Fruit fly (Drosophila melanogaster) whole organism, embryonic: ENCODE data around the gene Cad89D.

ENCODE experiments used
- B-H2 ChIP-seq: fragments of 200-800 bp; sonication (Bioruptor generic); optimal IDR thresholded peaks from 2 replicates; lab custom pipeline; 2018; ENCODE audit warnings: missing biosample characterization, mild to moderate bottlenecking, missing genetic modification characterization
- CG11247 ChIP-seq: fragments of 200-800 bp; sonication (Bioruptor generic); IDR thresholded peaks from 2 replicates; pipeline ENCODE4 v1.3.6; 2022; ENCODE audit warnings: missing biosample characterization, missing genetic modification characterization
- CG12659 ChIP-seq: fragments of 200-800 bp; sonication (Bioruptor generic); optimal IDR thresholded peaks from 3 replicates; lab custom pipeline; 2017; ENCODE audit warnings: mild to moderate bottlenecking, missing biosample characterization, missing genetic modification reagents, missing genetic modification characterization
- CG15269 ChIP-seq: fragments of 200-800 bp; sonication (Bioruptor generic); optimal IDR thresholded peaks from 2 replicates; lab custom pipeline; 2018; ENCODE audit warnings: missing biosample characterization, mild to moderate bottlenecking, missing genetic modification characterization, moderate library complexity
- CG15479 ChIP-seq: fragments of 200-800 bp; sonication (Bioruptor generic); optimal IDR thresholded peaks from 3 replicates; lab custom pipeline; 2019; ENCODE audit warnings: missing biosample characterization, mild to moderate bottlenecking, missing genetic modification characterization, moderate library complexity
- CG17328 ChIP-seq: fragments of 200-800 bp; sonication (Bioruptor generic); IDR thresholded peaks from 2 replicates; pipeline ENCODE4 v1.3.6; 2022; ENCODE audit warnings: missing biosample characterization, missing genetic modification characterization
- CG17385 ChIP-seq: fragments of 200-800 bp; sonication (Bioruptor generic); optimal IDR thresholded peaks from 3 replicates; lab custom pipeline; 2018; ENCODE audit warnings: missing biosample characterization, mild to moderate bottlenecking, missing genetic modification characterization
- CG2202 ChIP-seq: fragments of 200-800 bp; sonication (Bioruptor generic); optimal IDR thresholded peaks from 2 replicates; lab custom pipeline; 2018; ENCODE audit warnings: missing biosample characterization, mild to moderate bottlenecking, missing genetic modification characterization
- CG2889 ChIP-seq: fragments of 200-800 bp; sonication (Bioruptor generic); IDR thresholded peaks from 3 replicates; pipeline ENCODE4 v1.3.6; 2022; ENCODE audit warnings: missing biosample characterization, missing genetic modification characterization
- CG3065 ChIP-seq: fragments of 200-800 bp; sonication (Bioruptor generic); optimal IDR thresholded peaks from 2 replicates; lab custom pipeline; 2016; ENCODE audit warnings: missing biosample characterization, missing genetic modification characterization
- CG3163 ChIP-seq: fragments of 200-800 bp; sonication (Bioruptor generic); optimal IDR thresholded peaks from 3 replicates; lab custom pipeline; 2016; ENCODE audit warnings: missing biosample characterization, missing genetic modification characterization
- CG4360 ChIP-seq: fragments of 200-800 bp; sonication (Bioruptor generic); IDR thresholded peaks from 2 replicates; pipeline ENCODE4 v1.3.6; 2022; ENCODE audit warnings: missing biosample characterization, missing genetic modification characterization
- CG4820 ChIP-seq: fragments of 200-800 bp; sonication (Bioruptor generic); optimal IDR thresholded peaks from 3 replicates; lab custom pipeline; 2016; ENCODE audit warnings: missing biosample characterization, missing genetic modification characterization
- CG5180 ChIP-seq: fragments of 200-800 bp; sonication (Bioruptor generic); optimal IDR thresholded peaks from 3 replicates; lab custom pipeline; 2017; ENCODE audit warnings: missing biosample characterization, missing genetic modification characterization, mild to moderate bottlenecking, moderate library complexity, missing genetic modification reagents
- CG7987 ChIP-seq: fragments of 200-800 bp; sonication (Bioruptor generic); optimal IDR thresholded peaks from 2 replicates; lab custom pipeline; 2018; ENCODE audit warnings: missing biosample characterization, mild to moderate bottlenecking, missing genetic modification characterization, moderate library complexity
- CG8388 ChIP-seq: fragments of 200-800 bp; sonication (Bioruptor generic); optimal IDR thresholded peaks from 2 replicates; lab custom pipeline; 2019; ENCODE audit warnings: missing biosample characterization, mild to moderate bottlenecking, missing genetic modification characterization, moderate library complexity
- CG9876 ChIP-seq: fragments of 200-800 bp; sonication (Bioruptor generic); optimal IDR thresholded peaks from 2 replicates; lab custom pipeline; 2016; ENCODE audit warnings: missing biosample characterization, missing genetic modification characterization
- CoRest ChIP-seq: fragments of 200-800 bp; sonication (Bioruptor generic); optimal IDR thresholded peaks from 3 replicates; lab custom pipeline; 2018; ENCODE audit warnings: missing biosample characterization, mild to moderate bottlenecking, missing genetic modification characterization, moderate library complexity
- Deaf1 ChIP-seq: fragments of 200-800 bp; optimal IDR thresholded peaks from 3 replicates; lab custom pipeline; 2019; ENCODE audit warnings: missing biosample characterization, mild to moderate bottlenecking, missing genetic modification characterization, moderate library complexity
- Elba2 ChIP-seq: fragments of 200-800 bp; sonication (Bioruptor generic); optimal IDR thresholded peaks from 3 replicates; lab custom pipeline; 2016; ENCODE audit warnings: missing biosample characterization, missing genetic modification characterization
- Gsc ChIP-seq: fragments of 200-800 bp; sonication (Bioruptor generic); IDR thresholded peaks from 2 replicates; pipeline ENCODE4 v1.3.6; 2022; ENCODE audit warnings: missing biosample characterization, missing genetic modification characterization
- Hr39 ChIP-seq: fragments of >200 bp; optimal IDR thresholded peaks from 2 replicates; lab custom pipeline; 2017
- Hr78 ChIP-seq, 2 experiments: fragments of 200-800 bp in 1 of 2; fragments of >200 bp in 1 of 2; sonication (Bioruptor generic) in 1 of 2; optimal IDR thresholded peaks; 2 replicates each; lab custom pipeline; 2017 to 2019; ENCODE audit warnings: missing biosample characterization in 2 of 2, missing genetic modification characterization in 2 of 2, mild to moderate bottlenecking in 1 of 2, moderate library complexity in 1 of 2
- Kr ChIP-seq: fragments of 200-800 bp; sonication (Bioruptor generic); optimal IDR thresholded peaks from 2 replicates; lab custom pipeline; 2017; ENCODE audit warnings: missing biosample characterization, mild to moderate bottlenecking, missing genetic modification characterization
- Med ChIP-seq: fragments of 200-800 bp; sonication (Bioruptor generic); peaks from one replicate; lab custom pipeline; 2016; ENCODE audit warnings: missing biosample characterization, missing genetic modification characterization, mild to moderate bottlenecking, inconsistent platforms, moderate library complexity
- Mrtf ChIP-seq: fragments of 200-800 bp; sonication (Bioruptor generic); IDR thresholded peaks from 3 replicates; pipeline ENCODE4 v1.3.6; 2022; ENCODE audit warnings: missing biosample characterization, missing genetic modification characterization
- NC2β ChIP-seq: fragments of 200-800 bp; sonication (Bioruptor generic); optimal IDR thresholded peaks from 2 replicates; lab custom pipeline; 2016; ENCODE audit warnings: missing biosample characterization, missing genetic modification characterization
- Ravus ChIP-seq: fragments of 200-800 bp; sonication (Bioruptor generic); IDR thresholded peaks from 2 replicates; pipeline ENCODE4 v1.3.6; 2022; ENCODE audit warnings: missing biosample characterization, missing genetic modification characterization
- Sin3A ChIP-seq: fragments of >200 bp; optimal IDR thresholded peaks from 2 replicates; lab custom pipeline; 2018
- amos ChIP-seq: fragments of 200-800 bp; sonication (Bioruptor generic); IDR thresholded peaks from 2 replicates; pipeline ENCODE4 v1.3.6; 2022; ENCODE audit warnings: missing biosample characterization, missing genetic modification characterization; ENCODE audit not compliant: partially characterized antibody
- aop ChIP-seq: fragments of 200-800 bp; sonication (Bioruptor generic); IDR thresholded peaks from 2 replicates; pipeline ENCODE4 v1.3.6; 2022; ENCODE audit warnings: missing biosample characterization, missing genetic modification characterization
- bsh ChIP-seq, 2 experiments: fragments of 200-800 bp; sonication (Bioruptor generic); optimal IDR thresholded peaks; 2 replicates each; lab custom pipeline; 2017 to 2018; ENCODE audit warnings: mild to moderate bottlenecking in 2 of 2, missing biosample characterization in 2 of 2, missing genetic modification characterization in 2 of 2, moderate library complexity in 1 of 2
- chif ChIP-seq, 2 experiments: fragments of 200-800 bp; sonication (Bioruptor generic); optimal IDR thresholded peaks; 3 replicates each; lab custom pipeline; 2016; ENCODE audit warnings: missing biosample characterization in 2 of 2, missing genetic modification characterization in 2 of 2
- corto ChIP-seq: fragments of 200-800 bp; sonication (Bioruptor generic); optimal IDR thresholded peaks from 2 replicates; lab custom pipeline; 2016; ENCODE audit warnings: missing biosample characterization, mild to moderate bottlenecking, missing genetic modification characterization, moderate library complexity
- exex ChIP-seq: fragments of 200-800 bp; sonication (Bioruptor generic); optimal IDR thresholded peaks from 4 replicates; lab custom pipeline; 2018; ENCODE audit warnings: missing biosample characterization, mild to moderate bottlenecking, missing genetic modification characterization, moderate library complexity
- fd64A ChIP-seq: fragments of 200-800 bp; sonication (Bioruptor generic); optimal IDR thresholded peaks from 3 replicates; lab custom pipeline; 2018; ENCODE audit warnings: missing biosample characterization, mild to moderate bottlenecking, missing genetic modification characterization
- fru ChIP-seq: fragments of >200 bp; optimal IDR thresholded peaks from 2 replicates; lab custom pipeline; 2017
- gem ChIP-seq: fragments of 200-800 bp; sonication (Bioruptor generic); optimal IDR thresholded peaks from 2 replicates; lab custom pipeline; 2019; ENCODE audit warnings: missing biosample characterization, mild to moderate bottlenecking, missing genetic modification characterization, moderate library complexity
- gsb-n ChIP-seq: fragments of 200-800 bp; sonication (Bioruptor generic); optimal IDR thresholded peaks from 3 replicates; lab custom pipeline; 2018; ENCODE audit warnings: missing biosample characterization, mild to moderate bottlenecking, missing genetic modification characterization
- h ChIP-seq: fragments of >200 bp; optimal IDR thresholded peaks from 2 replicates; lab custom pipeline; 2017
- jing ChIP-seq: fragments of 200-800 bp; sonication (Bioruptor generic); optimal IDR thresholded peaks from 2 replicates; lab custom pipeline; 2018; ENCODE audit warnings: missing biosample characterization, mild to moderate bottlenecking, missing genetic modification characterization
- ken ChIP-seq: fragments of 200-800 bp; sonication (Bioruptor generic); IDR thresholded peaks from 3 replicates; pipeline ENCODE4 v1.3.6; 2022; ENCODE audit warnings: missing biosample characterization, missing genetic modification characterization
- onecut ChIP-seq: fragments of 200-800 bp; sonication (Bioruptor generic); IDR thresholded peaks from 2 replicates; pipeline ENCODE4 v1.3.6; 2022; ENCODE audit warnings: missing biosample characterization, missing genetic modification characterization
- ranshi ChIP-seq: fragments of 200-800 bp; sonication (Bioruptor generic); IDR thresholded peaks from 2 replicates; pipeline ENCODE4 v1.3.6; 2022; ENCODE audit warnings: missing biosample characterization, missing genetic modification characterization
- sc ChIP-seq, 3 experiments: fragments of >200 bp in 2 of 3; fragments of 200-800 bp in 1 of 3; sonication (Bioruptor generic) in 1 of 3; optimal IDR thresholded peaks; 2 replicates in 2 of 3; 3 replicates in 1 of 3; lab custom pipeline; 2017; ENCODE audit warnings: mild to moderate bottlenecking in 1 of 3, missing biosample characterization in 1 of 3, missing genetic modification characterization in 1 of 3, missing genetic modification reagents in 1 of 3
- shn ChIP-seq: fragments of 200-800 bp; sonication (Bioruptor generic); optimal IDR thresholded peaks from 3 replicates; lab custom pipeline; 2016; ENCODE audit warnings: missing biosample characterization, missing genetic modification characterization
- so ChIP-seq: fragments of 200-800 bp; sonication (Bioruptor generic); IDR thresholded peaks from 3 replicates; pipeline ENCODE4 v1.3.6; 2022; ENCODE audit warnings: missing biosample characterization, missing genetic modification characterization
- vfl ChIP-seq: fragments of 200-800 bp; sonication (Bioruptor generic); optimal IDR thresholded peaks from 2 replicates; lab custom pipeline; 2016; ENCODE audit warnings: missing biosample characterization, missing genetic modification characterization
- wdn ChIP-seq: fragments of 200-800 bp; sonication (Bioruptor generic); IDR thresholded peaks from 2 replicates; pipeline ENCODE4 v1.3.6; 2022; ENCODE audit warnings: missing biosample characterization, missing genetic modification characterization
- zen2 ChIP-seq: fragments of 200-800 bp; sonication (Bioruptor generic); IDR thresholded peaks from 3 replicates; pipeline ENCODE4 v1.3.6; 2022; ENCODE audit warnings: missing biosample characterization, missing genetic modification characterization; ENCODE audit not compliant: partially characterized antibody

The Cad89D gene

DNA sequence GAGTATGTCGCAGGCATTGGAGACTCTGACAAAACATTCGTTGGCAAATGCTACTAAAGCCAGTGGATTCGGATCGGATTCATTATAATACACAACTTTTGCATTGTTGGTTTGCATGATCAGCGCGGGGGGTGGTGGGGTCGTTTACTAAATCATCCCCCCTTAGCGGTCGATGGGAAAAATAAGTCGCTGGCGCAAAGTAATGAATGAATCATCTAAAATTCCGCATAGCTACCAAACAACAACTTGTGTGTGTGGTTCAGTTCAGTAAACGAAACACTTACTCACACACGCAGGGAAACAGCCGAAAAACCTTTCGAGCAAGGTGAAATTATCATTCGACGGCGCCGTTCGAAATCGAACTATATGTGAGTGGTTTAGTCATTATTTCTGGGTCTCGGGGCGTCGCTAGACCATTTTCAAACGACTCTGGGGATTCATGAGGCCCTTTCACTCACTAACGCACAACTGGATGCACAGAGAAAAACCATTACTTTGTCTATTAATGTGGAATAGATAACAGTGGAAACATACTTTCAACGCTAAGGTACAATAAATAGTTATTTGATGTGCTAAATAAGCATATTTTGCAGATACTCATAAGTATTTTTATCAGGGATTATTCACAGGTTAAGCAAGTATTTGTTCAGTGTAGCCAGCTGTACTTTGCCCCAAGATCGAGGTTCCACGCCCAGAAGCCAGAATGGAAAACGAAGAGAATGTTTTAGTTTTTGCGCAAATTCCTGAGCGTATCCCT lies 46.7 kb downstream of the Cad89D start (continued):
- no peak for TF ChIP-seq CG15479
- TF ChIP-seq onecut (GFP tag; lab: Robert Waterston, UW) = peak; percentile 19
- peak; percentile 73 for TF ChIP-seq Gsc (GFP tag; lab: Robert Waterston, UW)
- TF ChIP-seq fd64A = peak; percentile 47
- peak; percentile 65 to 81 for TF ChIP-seq chif (GFP tag; optimal IDR thresholded peaks at IDR 0.05; lab: Kevin White, UChicago)
- peak; percentile 40 for TF ChIP-seq CG4820 (GFP tag; lab: Kevin White, UChicago)
- peak; percentile 82 for TF ChIP-seq CG8388
- TF ChIP-seq exex (tag; lab: Kevin White, UChicago) = no peak
- TF ChIP-seq CG7987 = peak; percentile 23
- no peak for TF ChIP-seq B-H2 (GFP tag; lab: Kevin White, UChicago)
- TF ChIP-seq gsb-n = peak; percentile 78
- TF ChIP-seq Elba2 (GFP tag; lab: Kevin White, UChicago) = no peak
- TF ChIP-seq sc (optimal IDR thresholded peaks at IDR 0.05; lab: Kevin White, UChicago) = no peak
- TF ChIP-seq sc (GFP tag; optimal IDR thresholded peaks at IDR 0.05; lab: Kevin White, UChicago) = no peak
- TF ChIP-seq CG3163 (GFP tag; lab: Kevin White, UChicago) = no peak
- peak; percentile 85 for TF ChIP-seq gem (tag; lab: Kevin White, UChicago)
- TF ChIP-seq amos (GFP tag; lab: Robert Waterston, UW) = no peak
- no peak for TF ChIP-seq vfl (GFP tag; lab: Kevin White, UChicago)
- peak; percentile 51 for TF ChIP-seq NC2β (GFP tag; lab: Kevin White, UChicago)
- peak in 1 of 2 experiments; percentile 60 for TF ChIP-seq Hr78 (GFP tag; optimal IDR thresholded peaks at IDR 0.05; lab: Kevin White, UChicago)
- peak; percentile 76 for TF ChIP-seq ranshi (GFP tag; lab: Robert Waterston, UW)
- peak; percentile 68; the same call in 2 of the 3 replicates for TF ChIP-seq Mrtf (GFP tag; lab: Robert Waterston, UW)
- peak; percentile 90 for TF ChIP-seq ken (GFP tag; lab: Robert Waterston, UW)
- TF ChIP-seq fru (lab: Kevin White, UChicago) = no peak
- no peak for TF ChIP-seq zen2 (GFP tag; lab: Robert Waterston, UW)
- peak; percentile 81 for TF ChIP-seq jing (GFP tag; lab: Kevin White, UChicago)
- peak; percentile 51 for TF ChIP-seq CG12659
- no peak for TF ChIP-seq CoRest
- peak; percentile 79 for TF ChIP-seq wdn (GFP tag; lab: Robert Waterston, UW)
- no peak for TF ChIP-seq CG5180 (GFP tag; lab: Kevin White, UChicago)
- peak; percentile 59; the same call in 2 of the 3 replicates for TF ChIP-seq so
- TF ChIP-seq CG17328 (GFP tag; lab: Robert Waterston, UW) = peak; percentile 88
- no peak for TF ChIP-seq Sin3A
- no peak for TF ChIP-seq Deaf1 (tag; lab: Kevin White, UChicago)
- TF ChIP-seq CG9876 (GFP tag; lab: Kevin White, UChicago) = peak; percentile 62
- peak; percentile 67; the same call in 2 of the 3 replicates for TF ChIP-seq CG2889 (GFP tag; lab: Robert Waterston, UW)
- 0 out of 2 replicates have a peak, but pooled peaks have one; percentile 5 for TF ChIP-seq aop (GFP tag; lab: Robert Waterston, UW)
- peak; percentile 75 for TF ChIP-seq CG11247 (GFP tag; lab: Robert Waterston, UW)
- no peak for TF ChIP-seq corto (GFP tag; lab: Kevin White, UChicago)
- no peak for TF ChIP-seq Kr (GFP tag; lab: Kevin White, UChicago)
- TF ChIP-seq CG4360 (GFP tag; lab: Robert Waterston, UW) = peak; percentile 43; the same call in 1 of the 2 replicates
- peak; percentile 7 for TF ChIP-seq shn
- TF ChIP-seq Hr39 (lab: Kevin White, UChicago) = no peak
- TF ChIP-seq Ravus (GFP tag; lab: Robert Waterston, UW) = peak; percentile 51
- TF ChIP-seq CG15269 = peak; percentile 56
- peak; percentile 68 for TF ChIP-seq CG2202 (tag; lab: Kevin White, UChicago)
- TF ChIP-seq h (lab: Kevin White, UChicago) = no peak
- no peak for TF ChIP-seq CG3065 (GFP tag; lab: Kevin White, UChicago)
- peak; percentile 95 for TF ChIP-seq Med (GFP tag; lab: Kevin White, UChicago)
- peak; percentile 91 to 96 for TF ChIP-seq bsh (GFP tag; optimal IDR thresholded peaks at IDR 0.05; lab: Kevin White, UChicago)
- peak; percentile 52 for TF ChIP-seq CG17385 (GFP tag; lab: Kevin White, UChicago)
